Fruit fly (Drosophila melanogaster) S2 (cell line): Measurements from ENCODE around the gene CG5273.

Source experiments
- CG8478 ChIP-seq: fragments of >200 bp; optimal IDR thresholded peaks from 2 replicates; lab custom pipeline; 2018
- CTCF ChIP-seq, 2 experiments: fragments of >200 bp; optimal IDR thresholded peaks; 2 replicates each; lab custom pipeline; 2018

DNA sequence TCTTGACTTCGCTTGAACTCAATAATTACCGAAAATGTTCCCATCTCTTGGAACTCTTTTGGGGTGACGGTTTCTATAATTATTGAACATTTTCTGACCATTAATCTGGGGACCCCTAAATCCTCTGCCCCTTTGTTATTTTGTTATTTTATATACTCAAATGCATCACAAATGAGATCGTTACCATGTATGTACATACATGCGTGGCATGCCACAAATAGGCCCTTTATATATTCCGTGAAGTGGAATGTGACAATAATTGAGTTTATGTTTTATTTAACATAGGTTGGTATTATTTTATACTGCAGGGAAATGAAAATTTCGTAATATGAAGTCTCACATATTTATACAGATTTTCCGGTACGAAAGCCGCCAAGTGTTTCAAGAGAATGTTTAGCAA lies 41.5 kb upstream of the CG5273 start:
- TF ChIP-seq CTCF (optimal IDR thresholded peaks at IDR 0.05; lab: Kevin White, UChicago) = no peak
- no peak for TF ChIP-seq CG8478 (lab: Kevin White, UChicago)
